Fruit fly (Drosophila melanogaster) whole organism, larva: ENCODE measurements around the gene Mps1.

Source experiments
- noc ChIP-seq: fragments of 200-800 bp; sonication (Bioruptor generic); optimal IDR thresholded peaks from 3 replicates; lab custom pipeline; 2019; ENCODE audit warnings: missing biosample characterization, mild to moderate bottlenecking, missing genetic modification characterization, moderate library complexity

The Mps1 gene

DNA sequence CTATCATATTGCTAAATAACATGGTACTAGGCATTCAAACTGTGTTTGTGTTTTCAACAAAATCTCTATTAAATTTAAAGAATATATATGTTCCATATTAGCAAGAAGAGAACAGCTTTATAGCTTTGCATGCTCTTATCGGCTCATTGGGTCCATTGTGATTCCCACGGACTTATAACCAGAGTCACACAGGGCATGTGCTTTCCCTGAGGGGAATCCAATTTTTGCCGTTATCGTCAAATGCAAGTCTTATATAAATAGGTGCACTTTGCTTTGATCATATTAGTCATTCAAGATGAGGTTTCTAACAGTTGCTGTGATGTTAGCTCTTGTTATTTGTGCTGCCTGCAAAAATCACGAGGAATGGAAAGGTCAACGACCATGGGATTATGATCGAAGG is 3.8 kb upstream of the Mps1 start, which contains the start of gene CG45045:
TSS of gene CG45045 (plus strand) at position 294 of the 400 bp plus-strand sequence.
- TF ChIP-seq noc = no peak

DNA sequence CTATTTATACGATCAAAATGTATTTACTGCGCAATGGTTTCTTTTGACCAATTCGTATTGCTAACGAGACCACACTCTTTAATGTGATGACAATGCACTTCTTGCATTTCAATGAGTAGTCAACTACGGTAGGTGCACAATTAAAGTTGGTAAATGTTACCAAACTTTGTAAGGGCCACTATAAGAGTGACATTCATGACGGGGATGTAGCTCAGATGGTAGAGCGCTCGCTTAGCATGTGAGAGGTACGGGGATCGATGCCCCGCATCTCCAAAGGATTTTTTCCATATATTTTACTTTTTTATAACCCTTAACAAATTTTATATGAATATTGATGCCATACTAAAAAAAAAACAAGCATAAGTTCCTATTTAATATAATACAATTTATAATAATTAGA is 3.1 kb upstream of the Mps1 start:
- TF ChIP-seq noc = no peak

DNA sequence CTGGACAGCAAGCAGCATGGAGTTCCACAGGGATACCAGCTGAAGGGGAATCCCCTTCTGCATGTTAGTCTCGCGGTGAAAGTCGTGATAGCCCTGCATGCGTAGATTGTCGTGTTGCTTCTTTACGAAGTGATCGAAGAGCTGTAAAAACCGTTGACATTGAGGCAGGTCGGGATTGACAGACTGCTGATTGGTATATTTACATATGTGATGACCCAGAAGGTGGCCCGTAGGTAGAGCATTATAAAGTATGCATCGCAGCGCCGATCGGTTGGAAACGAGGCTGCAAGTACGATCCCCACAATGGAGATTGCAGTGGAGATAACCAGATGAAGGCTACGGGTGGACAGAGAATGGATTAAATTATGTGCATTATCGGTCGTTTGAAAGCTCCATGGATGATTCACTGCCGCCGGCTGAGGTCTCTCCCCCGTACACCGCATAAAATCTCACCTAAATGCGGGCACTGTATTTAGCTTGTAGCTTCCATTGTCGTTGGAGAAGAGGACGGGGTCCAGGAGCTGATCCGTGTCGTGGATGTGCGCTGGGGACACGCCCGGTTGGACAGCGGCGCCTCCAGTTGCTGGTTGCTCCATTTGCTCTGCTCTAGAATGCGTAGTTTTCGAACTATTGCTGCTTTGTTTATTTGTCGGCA is 742 bp upstream of the Mps1 start:
- TF ChIP-seq noc = no peak

DNA sequence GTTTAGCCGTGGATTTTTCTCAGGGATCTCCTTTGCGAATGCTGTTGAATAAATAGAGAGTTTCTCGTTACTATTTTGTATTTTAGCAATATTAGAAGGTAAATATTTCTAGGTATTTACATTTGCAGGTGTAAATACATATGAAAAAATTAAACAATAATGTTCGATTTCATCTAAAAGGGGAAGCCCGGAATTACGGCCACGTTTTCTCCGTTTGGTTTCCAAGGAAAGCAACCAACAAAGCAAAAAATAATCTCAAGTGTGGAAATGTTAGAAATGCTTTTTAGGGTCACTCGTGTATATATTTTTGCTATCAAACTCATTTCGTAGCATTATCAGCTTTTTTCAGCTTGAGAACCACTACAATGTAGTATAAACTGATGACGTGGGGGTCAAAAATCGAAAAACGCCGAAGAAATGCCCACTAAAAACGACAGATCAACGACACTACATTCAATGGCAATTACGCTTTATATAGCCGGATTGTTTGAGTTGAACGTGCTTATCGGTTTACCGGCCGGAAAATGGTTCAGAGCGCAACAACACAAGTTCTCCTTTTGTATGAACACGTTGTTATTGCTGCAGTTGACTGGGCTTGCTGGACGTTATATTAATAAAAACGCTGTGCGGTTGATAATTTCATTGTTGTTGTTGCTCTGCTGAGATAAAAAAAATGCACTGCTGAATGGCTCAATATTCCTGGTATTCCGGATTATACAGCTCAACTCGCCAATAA is 7.2 kb downstream of the Mps1 start:
- TF ChIP-seq noc = no peak

DNA sequence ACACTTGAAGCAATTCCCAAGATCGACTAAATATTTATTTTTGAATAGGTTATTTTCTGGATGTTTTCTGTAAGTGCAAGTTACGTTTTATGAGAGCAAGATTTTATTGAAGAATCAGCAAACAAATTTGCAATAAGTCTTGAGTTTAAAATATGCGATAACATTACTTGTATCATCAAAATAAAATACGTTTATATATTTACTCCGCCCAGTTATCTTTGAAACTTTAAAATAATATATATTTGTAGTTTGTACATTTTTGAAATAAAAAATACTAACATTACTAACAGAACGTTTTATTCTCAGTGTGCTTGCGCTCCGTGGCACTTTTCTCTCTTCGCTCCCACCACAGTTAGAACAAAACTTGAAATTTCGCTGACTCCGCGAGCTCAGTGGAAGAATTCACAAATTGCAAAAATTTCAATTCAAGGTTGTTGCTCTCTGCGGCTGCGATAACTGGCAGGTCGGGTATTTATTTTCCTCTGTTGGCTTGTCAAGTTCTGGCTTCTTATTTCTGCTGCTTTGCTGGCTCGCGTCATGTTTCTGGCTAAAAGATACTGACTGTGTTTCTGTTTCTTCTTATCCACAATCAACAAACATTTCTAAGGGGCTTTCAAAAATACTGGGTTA is 8.4 kb downstream of the Mps1 start:
- peak; percentile 94 for TF ChIP-seq noc

DNA sequence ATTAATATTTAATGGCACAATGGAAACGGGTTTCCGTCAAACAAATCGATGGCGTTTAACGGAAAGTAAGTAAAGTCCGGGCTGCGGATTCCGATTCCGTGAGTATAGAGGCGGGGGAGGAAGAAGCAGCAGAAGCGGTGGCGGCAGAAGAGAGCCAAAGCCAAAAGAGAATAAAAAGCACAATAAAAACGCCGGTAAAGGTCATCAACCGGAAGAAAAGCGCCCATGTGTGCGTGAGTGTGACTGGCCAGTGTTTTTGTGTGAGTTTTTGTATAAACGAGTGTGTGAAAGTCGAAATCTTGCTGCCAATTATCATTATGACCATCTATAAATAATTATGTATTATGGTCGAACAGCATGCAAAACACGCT is 9.2 kb downstream of the Mps1 start:
- no peak for TF ChIP-seq noc

DNA sequence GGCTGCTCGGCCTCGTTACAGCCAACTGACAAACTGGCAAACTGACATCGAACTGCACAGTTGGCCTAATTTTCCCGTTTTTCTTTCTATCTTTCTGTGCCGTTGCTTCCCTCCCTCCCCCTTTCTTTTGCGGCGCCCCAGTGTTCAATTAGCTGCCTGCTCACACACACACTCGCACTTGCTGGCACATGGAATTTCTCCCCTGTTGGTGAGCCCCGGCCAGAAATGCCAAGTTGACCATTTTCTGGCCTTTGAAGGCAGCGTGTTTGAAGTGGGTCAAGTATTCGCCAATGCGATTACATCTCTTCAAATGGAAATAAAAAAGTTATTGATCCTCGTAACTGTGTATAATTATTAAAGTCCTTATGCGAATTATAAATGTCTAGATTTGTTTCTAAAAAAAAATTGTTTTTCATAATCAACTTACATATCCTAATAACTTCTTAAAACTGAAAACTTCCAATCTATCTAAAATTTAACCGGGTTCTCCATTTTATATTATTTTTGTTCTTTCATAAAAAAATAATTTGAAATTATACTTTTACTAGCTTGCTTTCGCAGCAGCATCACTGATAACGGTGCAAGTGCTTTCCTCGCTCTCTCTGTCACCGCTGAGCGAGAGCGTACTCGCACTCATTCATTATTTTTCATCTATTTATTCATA is 9.7 kb downstream of the Mps1 start:
- peak; percentile 48 for TF ChIP-seq noc

DNA sequence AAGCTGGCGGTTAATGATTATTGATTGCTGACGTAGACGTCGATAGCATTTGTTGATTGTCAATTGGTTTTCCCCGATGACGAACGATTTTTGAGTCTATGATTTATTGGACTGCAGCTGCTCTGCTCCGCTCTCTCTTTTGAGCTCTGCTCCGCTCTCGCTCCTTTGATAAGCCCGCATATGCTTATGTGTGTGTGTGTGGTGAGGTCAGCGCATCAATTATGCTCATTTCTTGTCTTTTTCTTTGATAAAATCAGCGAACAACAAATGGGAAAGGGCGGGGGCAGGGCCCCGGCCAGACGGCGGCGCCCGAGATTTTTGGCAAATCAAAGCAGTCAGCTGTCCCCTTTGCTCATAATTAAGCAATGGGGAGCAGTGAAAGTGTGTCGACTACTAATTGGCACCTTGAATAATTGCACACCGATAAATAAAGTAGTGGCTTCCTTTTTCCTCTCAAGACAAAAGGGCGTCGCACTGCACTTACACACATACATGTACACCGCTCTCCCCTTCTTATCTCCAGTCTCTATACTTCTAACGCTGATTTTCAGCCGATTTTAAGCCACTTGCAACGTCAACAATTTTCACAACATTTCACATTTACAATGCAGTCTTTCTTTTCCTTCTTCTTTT is 10.7 kb downstream of the Mps1 start:
- no peak for TF ChIP-seq noc

DNA sequence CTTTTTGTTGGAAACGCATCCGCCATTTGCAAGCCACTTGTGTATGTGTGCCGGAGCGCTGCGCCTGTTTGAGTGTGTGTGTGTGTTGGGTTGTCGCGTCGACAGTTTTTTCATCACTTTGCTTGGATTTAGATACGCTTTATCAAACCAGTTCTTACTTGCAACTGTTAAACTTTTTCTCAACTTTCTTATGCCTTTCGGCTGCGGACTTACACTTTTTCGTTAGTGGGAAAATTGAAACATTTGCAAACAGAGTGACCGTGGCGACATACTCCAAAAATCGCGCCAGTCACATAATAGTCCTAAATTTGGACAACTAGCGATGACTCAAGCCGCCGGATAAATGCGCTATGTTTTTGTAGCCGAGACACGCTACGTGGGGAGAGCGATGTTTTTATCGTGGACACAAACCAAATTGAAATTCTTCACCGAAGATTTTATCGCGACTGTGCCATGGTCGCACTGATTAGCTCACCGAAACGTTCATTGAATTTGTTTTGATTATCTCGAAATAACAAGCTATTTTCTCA is 11.2 kb downstream of the Mps1 start, which contains the start of the genes alt and CG7655:
TSS of gene alt (minus strand) at position 272 of the 530 bp plus-strand sequence.
TSS of gene CG7655 (plus strand) at position 426 of the 530 bp plus-strand sequence.
- TF ChIP-seq noc = no peak

DNA sequence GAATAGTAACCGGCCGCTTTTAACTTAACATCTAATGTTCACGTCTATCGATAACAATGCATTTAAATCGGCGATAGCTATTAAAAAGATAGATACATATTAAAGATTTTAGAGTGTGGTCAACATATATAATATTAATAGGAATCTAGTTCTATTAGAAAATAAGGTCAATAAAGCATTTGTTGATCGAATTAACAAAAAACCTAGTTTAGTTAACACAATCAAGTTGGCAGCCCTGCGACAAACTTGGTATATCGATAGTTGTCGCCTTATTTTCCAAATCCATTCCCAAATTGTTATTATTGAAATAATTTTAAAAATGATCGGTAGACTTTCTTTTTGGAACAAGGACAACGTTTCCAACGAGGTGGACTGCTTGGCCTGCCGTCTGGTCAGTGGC is 13.8 kb downstream of the Mps1 start, which contains the start of the genes CG31251 and CG31360:
TSS of gene CG31251 (minus strand) at position 62 of the 400 bp plus-strand sequence.
TSS of gene CG31360 (plus strand) at position 244 of the 400 bp plus-strand sequence.
- no peak for TF ChIP-seq noc

DNA sequence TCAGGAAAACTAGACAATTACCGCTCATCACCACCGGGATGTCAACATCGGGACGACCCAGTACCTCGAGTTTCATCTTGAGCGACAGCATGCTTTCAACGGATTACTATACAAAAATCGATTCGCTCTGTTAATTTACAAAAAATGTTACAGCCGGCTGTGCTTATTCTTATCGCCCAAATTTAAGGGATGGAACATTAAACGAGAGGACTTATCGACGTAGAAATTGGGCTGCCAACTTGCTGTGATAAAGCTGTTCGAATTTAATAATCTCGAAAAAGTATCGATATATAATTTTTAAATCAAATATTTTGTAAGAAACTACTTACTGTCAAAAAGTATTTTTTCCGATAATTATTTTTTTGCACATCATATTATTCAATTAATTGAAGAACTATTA is 15.8 kb downstream of the Mps1 start, which contains the start of gene CG31249:
TSS of gene CG31249 (minus strand) at position 197 of the 400 bp plus-strand sequence.
- no peak for TF ChIP-seq noc

DNA sequence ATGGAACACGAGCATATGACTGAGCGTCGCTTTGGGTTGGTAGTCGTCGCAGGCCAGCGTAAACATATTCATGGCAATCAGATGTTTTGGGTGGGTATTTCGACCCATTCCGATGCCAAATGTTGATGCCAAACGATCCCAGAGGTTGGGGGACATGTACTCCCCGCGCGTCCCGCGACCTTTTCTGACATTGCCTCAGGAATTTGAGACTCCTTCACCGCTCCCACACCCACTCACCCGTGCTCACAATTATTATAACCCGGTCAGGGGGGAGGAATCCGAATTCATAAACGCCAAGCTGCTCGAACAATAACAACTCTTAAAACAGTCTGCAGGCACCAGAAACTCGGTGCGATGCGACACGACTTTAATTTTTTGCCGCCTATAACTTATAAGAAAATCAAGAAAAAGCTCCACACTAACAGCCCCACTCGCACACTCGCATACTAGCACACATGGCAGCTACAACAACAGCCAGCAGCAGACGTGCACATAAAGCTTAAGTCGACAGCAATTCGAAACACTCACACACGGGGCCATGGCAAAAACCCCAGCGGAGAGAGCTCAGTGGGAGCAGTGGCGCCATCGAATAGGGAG is 28.9 kb downstream of the Mps1 start:
- TF ChIP-seq noc = no peak

DNA sequence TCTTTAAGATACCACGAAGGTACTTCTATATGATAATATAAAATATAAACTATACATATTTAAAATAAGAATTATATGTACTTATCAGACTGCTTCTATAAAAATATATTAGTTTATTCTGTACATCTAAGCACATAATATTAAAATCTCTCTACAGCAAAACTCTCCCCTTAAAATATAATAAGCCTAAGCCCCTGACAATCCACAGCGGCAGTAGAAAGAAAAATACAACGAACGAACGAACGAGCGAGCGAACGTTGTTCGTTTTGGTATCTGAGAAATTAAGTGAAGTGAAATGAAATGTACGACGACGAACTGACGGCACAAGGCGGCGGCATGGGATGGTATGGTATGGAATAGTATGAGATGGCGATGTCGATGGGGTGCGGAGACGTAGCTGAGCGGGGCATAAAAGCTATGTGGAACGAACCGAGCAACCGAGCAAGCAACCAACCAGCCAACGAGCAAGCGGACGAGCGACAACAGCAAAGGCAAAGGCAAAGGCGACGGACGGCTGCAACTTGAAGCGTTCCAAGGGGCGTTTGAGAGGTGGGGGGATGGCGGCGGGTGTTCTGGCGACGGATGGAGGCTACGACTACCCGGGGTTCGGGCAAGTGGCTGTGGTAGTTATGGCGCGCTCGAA is 29.5 kb downstream of the Mps1 start:
- peak; percentile 99 for TF ChIP-seq noc

DNA sequence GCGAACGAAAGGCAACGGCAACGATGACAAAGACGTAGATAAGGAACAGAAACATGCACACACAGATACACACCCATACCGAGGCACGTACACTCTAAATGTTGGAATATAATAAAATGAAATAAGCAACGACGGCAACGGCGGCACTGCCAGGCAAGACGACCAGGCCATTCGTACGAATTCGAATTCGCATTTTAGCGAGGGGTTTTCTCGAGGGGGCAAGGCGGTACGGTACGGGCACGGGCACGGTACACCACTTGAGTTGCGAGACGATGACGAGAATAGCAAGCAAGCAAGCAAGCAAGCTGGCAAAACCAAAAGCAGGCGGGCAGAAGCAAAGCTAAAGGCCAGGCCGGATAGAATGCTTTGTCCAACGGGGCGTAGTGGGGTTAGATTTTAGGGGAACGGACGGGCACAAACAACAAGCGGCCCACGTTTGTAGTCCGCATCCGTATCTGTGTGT is 30.1 kb downstream of the Mps1 start:
- peak; percentile 49 for TF ChIP-seq noc
